Worm (Caenorhabditis elegans): ENCODE data around the gene ZK131.11.
"Not testable (repeated sequence)": the region's sequence is repeated elsewhere in the genome, so short reads cannot be mapped to it uniquely, and the experiment has no call there.

Gene ZK131.11

ce11 chrII:13852532-13853199, 60.6 kb downstream of the ZK131.11 start (continued):
- TF ChIP-seq lin-13 (GFP tag; optimal IDR thresholded peaks at IDR 0.05) (peak; percentile 33), pha-4 (GFP tag; IDR thresholded peaks at IDR 0.05) (peak; percentile 48; the same call in 1 of the 2 replicates), mep-1 (tag; optimal IDR thresholded peaks at IDR 0.05) (peak; percentile 48), ama-1 (optimal IDR thresholded peaks at IDR 0.05) (peak; percentile 39), snpc-1.2 (GFP tag; IDR thresholded peaks at IDR 0.05) (peak; percentile 45; the same call in 1 of the 2 replicates)
- TF ChIP-seq pha-4 (tag; optimal IDR thresholded peaks at IDR 0.05): not testable (repeated sequence)

ce11 chrII:13855352-13855751, 63.3 kb downstream of the ZK131.11 start:
- TF ChIP-seq jun-1 (tag; optimal IDR thresholded peaks at IDR 0.05) (no peak), unc-62 (GFP tag; optimal IDR thresholded peaks at IDR 0.05 in 1 of 2) (peak in 1 of 2 experiments; percentile 42), unc-62 (tag; optimal IDR thresholded peaks at IDR 0.05) (no peak)

DNA sequence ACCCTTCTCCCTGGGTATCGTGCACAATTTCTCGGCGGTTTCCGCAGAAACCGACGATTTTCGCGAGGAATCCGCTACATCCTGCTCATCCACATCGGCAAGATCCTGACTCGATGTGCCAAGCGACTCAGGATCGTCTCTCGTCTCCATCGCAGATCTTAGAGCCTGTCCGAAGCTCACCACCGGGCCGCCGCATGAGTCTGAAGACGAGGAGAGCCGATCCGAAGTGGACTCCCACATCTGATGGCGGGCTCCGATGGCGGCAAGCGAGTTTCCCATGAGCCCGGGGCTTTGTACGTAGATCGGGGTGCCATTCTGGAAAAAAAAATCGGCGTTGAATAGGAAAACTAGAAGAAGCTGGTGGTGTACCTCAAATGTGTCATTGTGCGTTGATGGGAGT, 66.3 kb downstream of the ZK131.11 start:
- TF ChIP-seq set-16 (GFP tag; IDR thresholded peaks at IDR 0.05) (peak; percentile 92), nhr-28 (tag; optimal IDR thresholded peaks at IDR 0.05) (no peak)

DNA sequence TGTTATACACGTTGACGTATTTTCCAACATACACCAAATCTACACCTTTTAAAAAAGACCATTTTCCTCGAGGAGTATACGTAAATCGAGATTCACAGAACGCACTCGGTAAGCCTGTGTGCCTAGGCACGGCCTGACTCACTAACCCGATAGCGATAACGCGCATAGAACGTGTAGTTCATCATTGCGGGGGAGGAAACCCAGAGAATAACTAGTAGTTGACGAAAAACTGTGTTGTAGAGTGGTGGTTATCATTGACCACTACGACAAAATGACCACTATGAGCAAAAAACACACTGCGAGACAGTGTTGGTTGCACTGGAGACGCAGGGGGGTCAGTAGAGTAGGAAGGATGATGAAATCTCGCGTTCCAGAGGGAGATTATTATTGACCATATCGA, 67.8 kb downstream of the ZK131.11 start:
- TF ChIP-seq nhr-111 (GFP tag; optimal IDR thresholded peaks at IDR 0.05): no peak
- no peak for TF ChIP-seq zip-2 (tag; optimal IDR thresholded peaks at IDR 0.05)
- peak; percentile 63 for TF ChIP-seq nhr-77 (tag; optimal IDR thresholded peaks at IDR 0.05)
- no peak for TF ChIP-seq attf-4 (tag; optimal IDR thresholded peaks at IDR 0.05)
- peak; percentile 44 for TF ChIP-seq dve-1 (tag; optimal IDR thresholded peaks at IDR 0.05; ENCODE audit: insufficient read depth)
- TF ChIP-seq hlh-11 (tag; optimal IDR thresholded peaks at IDR 0.05): peak; percentile 44
- TF ChIP-seq nhr-11 (tag; optimal IDR thresholded peaks at IDR 0.05): no peak
- peak; percentile 30 for TF ChIP-seq pqm-1 (tag; optimal IDR thresholded peaks at IDR 0.05)
- no peak for TF ChIP-seq tag-97 (GFP tag; IDR thresholded peaks at IDR 0.05)
- no peak for TF ChIP-seq ceh-62 (tag; optimal IDR thresholded peaks at IDR 0.05)
- no peak for TF ChIP-seq lin-38 (GFP tag; IDR thresholded peaks at IDR 0.05)
- no peak for TF ChIP-seq lir-3 (tag; optimal IDR thresholded peaks at IDR 0.05)
- TF ChIP-seq aha-1 (tag): peak; percentile 40
- peak; percentile 57 for TF ChIP-seq nhr-28 (tag; optimal IDR thresholded peaks at IDR 0.05)
- no peak for TF ChIP-seq daf-16 (GFP tag; optimal IDR thresholded peaks at IDR 0.05)
- peak; percentile 48 for TF ChIP-seq daf-16 (tag; optimal IDR thresholded peaks at IDR 0.05)
- no peak for TF ChIP-seq saeg-2 (GFP tag; IDR thresholded peaks at IDR 0.05)
- peak; percentile 38 for TF ChIP-seq mes-2 (tag; optimal IDR thresholded peaks at IDR 0.05; ENCODE audit: poor library complexity, severe bottlenecking)
- TF ChIP-seq dmd-6 (GFP tag; IDR thresholded peaks at IDR 0.05): peak; percentile 22; the same call in 1 of the 2 replicates
- TF ChIP-seq nhr-42 (GFP tag; IDR thresholded peaks at IDR 0.05): peak; percentile 38; the same call in 1 of the 2 replicates

ce11 chrII:13860900-13861299, 68.9 kb downstream of the ZK131.11 start:
- TF ChIP-seq daf-16 (GFP tag; optimal IDR thresholded peaks at IDR 0.05) (no peak), daf-16 (tag; optimal IDR thresholded peaks at IDR 0.05) (peak; percentile 5), dpl-1 (GFP tag; optimal IDR thresholded peaks at IDR 0.05) (no peak), ceh-82 (tag; optimal IDR thresholded peaks at IDR 0.05) (no peak), ztf-7 (tag; optimal IDR thresholded peaks at IDR 0.05) (no peak), Y75B8A.6 (GFP tag; IDR thresholded peaks at IDR 0.05) (no peak), dmd-6 (GFP tag; IDR thresholded peaks at IDR 0.05) (peak; percentile 73), unc-62 (GFP tag; optimal IDR thresholded peaks at IDR 0.05 in 1 of 2) (no peak), unc-62 (tag; optimal IDR thresholded peaks at IDR 0.05) (no peak), pqm-1 (tag; optimal IDR thresholded peaks at IDR 0.05) (peak; percentile 92), pha-4 (GFP tag; IDR thresholded peaks at IDR 0.05) (no peak), pha-4 (tag; optimal IDR thresholded peaks at IDR 0.05) (no peak), nhr-11 (tag; optimal IDR thresholded peaks at IDR 0.05) (no peak), hlh-11 (tag; optimal IDR thresholded peaks at IDR 0.05) (peak; percentile 61), dve-1 (tag; optimal IDR thresholded peaks at IDR 0.05; ENCODE audit: insufficient read depth) (peak; percentile 42), fos-1 (tag; optimal IDR thresholded peaks at IDR 0.05) (no peak), fkh-10 (GFP tag; optimal IDR thresholded peaks at IDR 0.05) (no peak), daf-19 (GFP tag; conservative IDR thresholded peaks at IDR 0.05) (no peak), set-16 (GFP tag; IDR thresholded peaks at IDR 0.05) (no peak), jun-1 (tag; optimal IDR thresholded peaks at IDR 0.05) (no peak), lin-38 (GFP tag; IDR thresholded peaks at IDR 0.05) (no peak), mxl-3 (GFP tag; optimal IDR thresholded peaks at IDR 0.05) (peak; percentile 54), mdt-29 (GFP tag; IDR thresholded peaks at IDR 0.05) (no peak), skn-1 (tag; optimal IDR thresholded peaks at IDR 0.05) (no peak), zfp-2 (tag; optimal IDR thresholded peaks at IDR 0.05) (no peak), nhr-28 (tag; optimal IDR thresholded peaks at IDR 0.05) (peak; percentile 83), tra-1 (GFP tag; IDR thresholded peaks at IDR 0.05) (no peak), ama-1 (optimal IDR thresholded peaks at IDR 0.05) (no peak), ces-1 (GFP tag; optimal IDR thresholded peaks at IDR 0.05) (no peak)

All from whole organism, L4 larva.